Worm (Caenorhabditis elegans) whole organism, young adult: ENCODE data around the gene letm-1.

Experiments
- B0019.2 ChIP-seq: fragments of 200-800 bp; sonication (Bioruptor generic); conservative IDR thresholded peaks from 2 replicates; pipeline ENCODE4 v1.3.6; 2022; ENCODE audit warnings: missing genetic modification reagents, missing genetic modification characterization, missing compliant biosample characterization
- C06A6.2 ChIP-seq: fragments of 200-800 bp; sonication (Bioruptor generic); conservative IDR thresholded peaks from 2 replicates; pipeline ENCODE4 v1.3.6; 2022; ENCODE audit warnings: missing genetic modification characterization, missing compliant biosample characterization
- F37B4.10 ChIP-seq: fragments of 200-800 bp; sonication (Bioruptor generic); IDR thresholded peaks from 2 replicates; pipeline ENCODE4 v1.3.6; 2022; ENCODE audit warnings: missing genetic modification characterization, missing compliant biosample characterization
- F39B2.1 ChIP-seq: fragments of 200-800 bp; sonication (Bioruptor generic); IDR thresholded peaks from 2 replicates; pipeline ENCODE4 v1.3.6; 2022; ENCODE audit warnings: missing genetic modification reagents, missing genetic modification characterization, missing compliant biosample characterization
- F49E8.2 ChIP-seq: sonication (generic microtip); optimal IDR thresholded peaks from 3 replicates; lab custom pipeline; 2017; ENCODE audit warnings: missing genetic modification characterization, mild to moderate bottlenecking, missing compliant biosample characterization, antibody characterized with exemption, moderate library complexity; ENCODE audit not compliant: insufficient read depth
- F57A8.1 ChIP-seq: fragments of 200-800 bp; sonication (Bioruptor generic); optimal IDR thresholded peaks from 2 replicates; lab custom pipeline; 2018; ENCODE audit warnings: mild to moderate bottlenecking, missing genetic modification characterization, moderate library complexity, missing compliant biosample characterization
- K12H6.12 ChIP-seq: fragments of 200-800 bp; sonication (Bioruptor generic); optimal IDR thresholded peaks from 2 replicates; lab custom pipeline; 2018; ENCODE audit warnings: mild to moderate bottlenecking, missing genetic modification characterization, missing compliant biosample characterization
- T26A5.8 ChIP-seq: sonication (generic microtip); optimal IDR thresholded peaks from 2 replicates; lab custom pipeline; 2016; ENCODE audit warnings: missing genetic modification characterization, missing compliant biosample characterization
- Y56A3A.18 ChIP-seq: fragments of 200-800 bp; sonication (Bioruptor generic); IDR thresholded peaks from 2 replicates; pipeline ENCODE4 v1.3.6; 2022; ENCODE audit warnings: missing genetic modification reagents, missing genetic modification characterization, missing compliant biosample characterization
- Y95B8A.8 ChIP-seq: fragments of 200-800 bp; sonication (Bioruptor generic); IDR thresholded peaks from 2 replicates; pipeline ENCODE4 v1.3.6; 2022; ENCODE audit warnings: missing genetic modification reagents, missing genetic modification characterization, missing compliant biosample characterization
- ZK185.1 ChIP-seq: sonication (generic microtip); optimal IDR thresholded peaks from 2 replicates; lab custom pipeline; 2016; ENCODE audit warnings: mild to moderate bottlenecking, missing genetic modification characterization, missing compliant biosample characterization; ENCODE audit not compliant: poor library complexity, severe bottlenecking
- akir-1 ChIP-seq: fragments of 200-800 bp; sonication (Bioruptor generic); optimal IDR thresholded peaks from 2 replicates; lab custom pipeline; 2018; ENCODE audit warnings: mild to moderate bottlenecking, missing genetic modification characterization, moderate library complexity, missing compliant biosample characterization
- ama-1 ChIP-seq, 3 experiments: fragments of 150-350 bp in 1 of 3; sonication (generic microtip) in 2 of 3; optimal IDR thresholded peaks; 2 replicates each; lab custom pipeline; 2014 to 2018; ENCODE audit warnings: missing biosample characterization in 2 of 3, missing genetic modification characterization in 2 of 3, missing genetic modification reagents in 2 of 3
- aptf-3 ChIP-seq: fragments of 200-800 bp; sonication (Bioruptor generic); IDR thresholded peaks from 2 replicates; pipeline ENCODE4 v1.3.6; 2022; ENCODE audit warnings: missing genetic modification characterization, missing compliant biosample characterization
- atf-7 ChIP-seq: sonication (generic microtip); optimal IDR thresholded peaks from 2 replicates; lab custom pipeline; 2017; ENCODE audit warnings: mild to moderate bottlenecking, missing genetic modification characterization, missing compliant biosample characterization
- athp-1 ChIP-seq: sonication (generic microtip); optimal IDR thresholded peaks from 2 replicates; lab custom pipeline; 2017; ENCODE audit warnings: mild to moderate bottlenecking, missing genetic modification characterization, missing compliant biosample characterization
- attf-5 ChIP-seq: fragments of 200-800 bp; sonication (Bioruptor generic); optimal IDR thresholded peaks from 2 replicates; lab custom pipeline; 2018; ENCODE audit warnings: mild to moderate bottlenecking, missing genetic modification characterization, missing compliant biosample characterization
- ceh-79 ChIP-seq: sonication (generic microtip); optimal IDR thresholded peaks from 2 replicates; lab custom pipeline; 2017; ENCODE audit warnings: mild to moderate bottlenecking, missing genetic modification characterization, missing compliant biosample characterization
- ceh-91 ChIP-seq: fragments of 200-800 bp; sonication (Bioruptor generic); IDR thresholded peaks from 2 replicates; pipeline ENCODE4 v1.3.6; 2022; ENCODE audit warnings: missing genetic modification reagents, missing genetic modification characterization, missing compliant biosample characterization
- die-1 ChIP-seq: sonication (generic microtip); optimal IDR thresholded peaks from 2 replicates; lab custom pipeline; 2016; ENCODE audit warnings: missing genotype, mild to moderate bottlenecking, missing genetic modification characterization, missing compliant biosample characterization
- dpl-1 ChIP-seq: fragments of 150-350 bp; optimal IDR thresholded peaks from 2 replicates; lab custom pipeline; 2014; ENCODE audit warnings: missing biosample characterization, missing genetic modification reagents, missing genetic modification characterization
- efl-1 ChIP-seq: fragments of 150-350 bp; optimal IDR thresholded peaks from 2 replicates; lab custom pipeline; 2014; ENCODE audit warnings: missing biosample characterization, missing genetic modification reagents, missing genetic modification characterization
- gei-17 ChIP-seq: fragments of 200-800 bp; sonication (Bioruptor generic); optimal IDR thresholded peaks from 2 replicates; lab custom pipeline; 2018; ENCODE audit warnings: mild to moderate bottlenecking, missing genetic modification characterization, missing compliant biosample characterization
- him-1 ChIP-seq: sonication (generic microtip); optimal IDR thresholded peaks from 2 replicates; lab custom pipeline; 2016; ENCODE audit warnings: missing genotype, missing genetic modification reagents, missing genetic modification characterization, missing compliant biosample characterization
- hlh-12 ChIP-seq: sonication (generic microtip); optimal IDR thresholded peaks from 2 replicates; lab custom pipeline; 2016; ENCODE audit warnings: missing genetic modification characterization, missing compliant biosample characterization
- hrde-1 ChIP-seq: sonication (generic microtip); optimal IDR thresholded peaks from 2 replicates; lab custom pipeline; 2016; ENCODE audit warnings: missing genetic modification characterization, mild to moderate bottlenecking, missing compliant biosample characterization, moderate library complexity, missing genotype, missing genetic modification reagents, borderline replicate concordance
- hsf-1 ChIP-seq: fragments of 200-800 bp; sonication (Bioruptor generic); IDR thresholded peaks from 2 replicates; pipeline ENCODE4 v1.3.6; 2022; ENCODE audit warnings: missing genetic modification reagents, missing genetic modification characterization, missing compliant biosample characterization
- lag-1 ChIP-seq: fragments of 200-800 bp; sonication (Bioruptor generic); IDR thresholded peaks from 2 replicates; pipeline ENCODE4 v1.3.6; 2022; ENCODE audit warnings: missing genetic modification reagents, missing genetic modification characterization, missing compliant biosample characterization
- lin-26 ChIP-seq: fragments of 200-800 bp; sonication (Bioruptor generic); IDR thresholded peaks from 2 replicates; pipeline ENCODE4 v1.3.6; 2022; ENCODE audit warnings: missing genetic modification reagents, missing genetic modification characterization, missing compliant biosample characterization
- lin-54 ChIP-seq: fragments of 200-800 bp; sonication (Bioruptor generic); optimal IDR thresholded peaks from 2 replicates; lab custom pipeline; 2018; ENCODE audit warnings: mild to moderate bottlenecking, missing genetic modification characterization, missing compliant biosample characterization
- lsl-1 ChIP-seq: fragments of 200-800 bp; sonication (Bioruptor generic); optimal IDR thresholded peaks from 2 replicates; lab custom pipeline; 2018; ENCODE audit warnings: mild to moderate bottlenecking, missing genetic modification characterization, moderate library complexity, missing compliant biosample characterization
- lsy-27 ChIP-seq: sonication (generic microtip); optimal IDR thresholded peaks from 2 replicates; lab custom pipeline; 2017; ENCODE audit warnings: missing genetic modification characterization, mild to moderate bottlenecking, missing compliant biosample characterization, antibody characterized with exemption, missing genotype, borderline replicate concordance; ENCODE audit not compliant: insufficient read depth
- madf-10 ChIP-seq: sonication (generic microtip); optimal IDR thresholded peaks from 2 replicates; lab custom pipeline; 2016; ENCODE audit warnings: mild to moderate bottlenecking, missing genetic modification characterization, missing compliant biosample characterization
- madf-8 ChIP-seq: fragments of 200-800 bp; sonication (Bioruptor generic); conservative IDR thresholded peaks from 2 replicates; pipeline ENCODE4 v1.3.6; 2022; ENCODE audit warnings: missing genetic modification reagents, missing genetic modification characterization, missing compliant biosample characterization
- mcd-1 ChIP-seq: fragments of 200-800 bp; sonication (Bioruptor generic); IDR thresholded peaks from 2 replicates; pipeline ENCODE4 v1.3.6; 2022; ENCODE audit warnings: missing genetic modification reagents, missing genetic modification characterization, missing compliant biosample characterization
- mxl-1 ChIP-seq: sonication (generic microtip); optimal IDR thresholded peaks from 2 replicates; lab custom pipeline; 2016; ENCODE audit warnings: missing genetic modification characterization, missing compliant biosample characterization
- nfya-2 ChIP-seq: fragments of 200-800 bp; sonication (Bioruptor generic); IDR thresholded peaks from 2 replicates; pipeline ENCODE4 v1.3.6; 2022; ENCODE audit warnings: missing genetic modification reagents, missing genetic modification characterization, missing compliant biosample characterization
- nhr-120 ChIP-seq: fragments of 200-800 bp; sonication (Bioruptor generic); IDR thresholded peaks from 2 replicates; pipeline ENCODE4 v1.3.6; 2022; ENCODE audit warnings: missing genetic modification characterization, missing compliant biosample characterization
- nhr-90 ChIP-seq: sonication (generic microtip); optimal IDR thresholded peaks from 2 replicates; lab custom pipeline; 2016; ENCODE audit warnings: missing genotype, mild to moderate bottlenecking, missing genetic modification characterization, missing compliant biosample characterization
- pha-4 ChIP-seq: fragments of 150-350 bp; sonication (generic microtip); optimal IDR thresholded peaks from 2 replicates; lab custom pipeline; 2014; ENCODE audit warnings: missing biosample characterization, missing genetic modification reagents, missing genetic modification characterization
- rpc-1 ChIP-seq, 2 experiments: fragments of 150-350 bp in 1 of 2; sonication (generic microtip) in 1 of 2; optimal IDR thresholded peaks; 2 replicates each; lab custom pipeline; 2014 to 2018; ENCODE audit warnings: missing biosample characterization in 1 of 2, missing genetic modification characterization in 1 of 2, missing genetic modification reagents in 1 of 2, missing genotype in 1 of 2
- sdz-38 ChIP-seq: sonication (generic microtip); optimal IDR thresholded peaks from 2 replicates; lab custom pipeline; 2016; ENCODE audit warnings: missing genotype, missing genetic modification characterization, missing compliant biosample characterization
- snpc-1.1 ChIP-seq: sonication (generic microtip); optimal IDR thresholded peaks from 2 replicates; lab custom pipeline; 2017; ENCODE audit warnings: missing genetic modification characterization, mild to moderate bottlenecking, missing compliant biosample characterization, antibody characterized with exemption, moderate library complexity, missing genotype, missing genetic modification reagents; ENCODE audit not compliant: insufficient read depth
- somi-1 ChIP-seq: fragments of 200-800 bp; sonication (Bioruptor generic); optimal IDR thresholded peaks from 2 replicates; lab custom pipeline; 2018; ENCODE audit warnings: mild to moderate bottlenecking, missing genetic modification characterization, missing compliant biosample characterization
- tbp1 ChIP-seq: fragments of 200-800 bp; sonication (Bioruptor generic); optimal IDR thresholded peaks from 2 replicates; lab custom pipeline; 2018; ENCODE audit warnings: mild to moderate bottlenecking, missing genetic modification characterization, missing compliant biosample characterization
- xnd-1 ChIP-seq: sonication (generic microtip); optimal IDR thresholded peaks from 2 replicates; lab custom pipeline; 2016; ENCODE audit warnings: missing genotype, missing genetic modification reagents, missing genetic modification characterization, missing compliant biosample characterization
- ztf-18 ChIP-seq: sonication (generic microtip); optimal IDR thresholded peaks from 2 replicates; lab custom pipeline; 2016; ENCODE audit warnings: missing genotype, mild to moderate bottlenecking, missing genetic modification characterization, missing compliant biosample characterization
- ztf-22 ChIP-seq: fragments of 200-800 bp; sonication (Bioruptor generic); optimal IDR thresholded peaks from 2 replicates; lab custom pipeline; 2018; ENCODE audit warnings: mild to moderate bottlenecking, missing genetic modification characterization, moderate library complexity, missing compliant biosample characterization

letm-1 gene

DNA sequence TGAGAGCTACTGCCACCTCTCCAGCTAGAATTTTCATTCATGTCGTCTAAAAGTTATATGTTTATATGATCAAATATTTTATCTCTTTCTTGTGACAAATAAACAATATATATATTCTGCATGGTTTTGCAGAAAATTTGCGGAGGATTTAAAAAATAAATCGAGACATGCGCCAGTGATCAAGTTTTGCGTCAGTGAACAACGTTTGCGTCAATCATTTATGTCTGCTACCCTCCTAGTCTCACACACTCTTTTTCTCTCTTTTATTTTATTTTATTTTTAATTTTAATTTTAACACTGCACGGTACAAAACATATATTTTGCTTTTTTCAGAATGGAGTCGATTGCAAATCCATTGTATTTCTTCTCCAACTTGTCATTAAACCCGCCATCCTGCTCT is 17.5 kb downstream of the letm-1 start, which contains the start of the genes tag-65 and ccz-1 (continued):
- peak; percentile 59 for TF ChIP-seq gei-17 (GFP tag; lab: Kevin White, UChicago)
- no peak for TF ChIP-seq nhr-90 (tag; lab: Kevin White, UChicago)
- peak; percentile 97 for TF ChIP-seq ztf-18 (tag; lab: Kevin White, UChicago)
- peak; percentile 60 for TF ChIP-seq dpl-1
- TF ChIP-seq F39B2.1 = no peak
- TF ChIP-seq lin-54 (GFP tag; lab: Kevin White, UChicago) = peak; percentile 89
- no peak for TF ChIP-seq K12H6.12
- TF ChIP-seq madf-8 (GFP tag; lab: Robert Waterston, UW) = peak; percentile 68
- peak; percentile 32 for TF ChIP-seq F49E8.2
- TF ChIP-seq nhr-120 = no peak
- no peak for TF ChIP-seq ama-1 (optimal IDR thresholded peaks at IDR 0.05; lab: Kevin White, UChicago)
- TF ChIP-seq ama-1 (GFP tag; optimal IDR thresholded peaks at IDR 0.05; lab: Kevin White, UChicago) = no peak
- no peak for TF ChIP-seq lsy-27
- no peak for TF ChIP-seq Y95B8A.8 (GFP tag; lab: Robert Waterston, UW)
- TF ChIP-seq madf-10 (tag; lab: Kevin White, UChicago) = peak; percentile 43
- TF ChIP-seq snpc-1.1 (tag; lab: Kevin White, UChicago) = peak; percentile 23
- TF ChIP-seq pha-4 (tag; lab: Kevin White, UChicago) = peak; percentile 13
- TF ChIP-seq mxl-1 (tag; lab: Kevin White, UChicago) = no peak
- peak; percentile 29 for TF ChIP-seq somi-1 (GFP tag; lab: Kevin White, UChicago)
- TF ChIP-seq athp-1 (tag; lab: Kevin White, UChicago) = peak; percentile 28
- no peak for TF ChIP-seq ztf-22
- TF ChIP-seq tbp1 = peak; percentile 64
- TF ChIP-seq him-1 = peak; percentile 5
- TF ChIP-seq hsf-1 (GFP tag; lab: Robert Waterston, UW) = peak; percentile 81
- 0 out of 2 replicates have a peak, but pooled peaks have one; percentile 33 for TF ChIP-seq C06A6.2 (GFP tag; lab: Robert Waterston, UW)
- TF ChIP-seq T26A5.8 = no peak
- no peak for TF ChIP-seq akir-1 (GFP tag; lab: Kevin White, UChicago)
- peak; percentile 70 for TF ChIP-seq attf-5 (GFP tag; lab: Kevin White, UChicago)
- TF ChIP-seq rpc-1 (optimal IDR thresholded peaks at IDR 0.05; lab: Kevin White, UChicago) = no peak
- no peak for TF ChIP-seq rpc-1 (tag; optimal IDR thresholded peaks at IDR 0.05; lab: Kevin White, UChicago)
- peak; percentile 62; the same call in 1 of the 2 replicates for TF ChIP-seq Y56A3A.18 (GFP tag; lab: Robert Waterston, UW)
- no peak for TF ChIP-seq ceh-79 (tag; lab: Kevin White, UChicago)
- TF ChIP-seq efl-1 (GFP tag; lab: Kevin White, UChicago) = peak; percentile 53
- peak; percentile 68 for TF ChIP-seq xnd-1 (tag; lab: Kevin White, UChicago)
- no peak for TF ChIP-seq F57A8.1
- no peak for TF ChIP-seq nfya-2 (GFP tag; lab: Robert Waterston, UW)
- TF ChIP-seq lin-26 (GFP tag; lab: Robert Waterston, UW) = no peak
- peak; percentile 79 for TF ChIP-seq ZK185.1 (tag; lab: Kevin White, UChicago)
- peak; percentile 75 for TF ChIP-seq lsl-1 (GFP tag; lab: Kevin White, UChicago)
- no peak for TF ChIP-seq F37B4.10
- TF ChIP-seq hrde-1 = no peak
- TF ChIP-seq aptf-3 (GFP tag; lab: Robert Waterston, UW) = no peak
- TF ChIP-seq die-1 = no peak
- 0 out of 2 replicates have a peak, but pooled peaks have one; percentile 20 for TF ChIP-seq ceh-91 (GFP tag; lab: Robert Waterston, UW)
- TF ChIP-seq mcd-1 (GFP tag; lab: Robert Waterston, UW) = peak; percentile 88
- no peak for TF ChIP-seq B0019.2
- peak; percentile 30 for TF ChIP-seq atf-7 (tag; lab: Kevin White, UChicago)
- TF ChIP-seq hlh-12 = no peak
- TF ChIP-seq lag-1 = no peak
- no peak for TF ChIP-seq sdz-38
